Worm (Caenorhabditis elegans): ENCODE results near the gene F59B2.8.

F59B2.8 gene

DNA sequence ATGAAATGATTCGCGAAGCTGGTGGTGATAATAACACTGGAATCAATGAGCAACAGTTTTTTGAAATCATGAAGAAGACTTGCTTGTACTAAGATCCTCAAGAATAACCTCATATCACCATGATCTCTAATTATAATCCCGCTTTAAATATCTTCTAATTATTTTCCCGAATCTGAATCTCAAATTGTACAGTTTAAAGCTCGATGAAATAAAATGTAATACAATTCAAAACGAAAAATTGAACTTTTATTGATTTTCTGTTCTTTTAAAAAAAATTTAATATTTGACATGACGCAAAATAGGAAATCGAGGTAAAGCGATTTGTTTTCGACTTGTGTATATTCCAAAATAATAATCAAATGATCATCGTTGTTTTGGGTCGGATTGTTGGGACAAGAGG lies 35.2 kb downstream of the F59B2.8 start:
- TF ChIP-seq arid-1 (GFP tag; conservative IDR thresholded peaks at IDR 0.05), result no peak; the same call in 1 of the 2 replicates
- no peak for TF ChIP-seq hif-1 (tag; optimal IDR thresholded peaks at IDR 0.05)
- peak; percentile 37; the same call in 1 of the 2 replicates for TF ChIP-seq T26A8.4 (GFP tag; IDR thresholded peaks at IDR 0.05)
- TF ChIP-seq lsy-2 (tag; optimal IDR thresholded peaks at IDR 0.05), result peak in 1 of 2 experiments; percentile 7
- no peak for TF ChIP-seq skn-1 (tag; optimal IDR thresholded peaks at IDR 0.05)
- TF ChIP-seq dve-1 (tag; optimal IDR thresholded peaks at IDR 0.05; ENCODE audit: insufficient read depth), result peak; percentile 17
- peak; percentile 5 for TF ChIP-seq nhr-48 (tag; optimal IDR thresholded peaks at IDR 0.05)
- peak; percentile 22; the same call in 1 of the 2 replicates for TF ChIP-seq ctbp-1 (GFP tag; IDR thresholded peaks at IDR 0.05)
- 0 out of 2 replicates have a peak, but pooled peaks have one; percentile 55 for TF ChIP-seq lim-7 (GFP tag; IDR thresholded peaks at IDR 0.05)
- peak; percentile 41 for TF ChIP-seq gei-8 (GFP tag; optimal IDR thresholded peaks at IDR 0.05)
- peak; percentile 57 for TF ChIP-seq mep-1 (tag; optimal IDR thresholded peaks at IDR 0.05)
- no peak for TF ChIP-seq egl-43 (GFP tag; IDR thresholded peaks at IDR 0.05)
- peak; percentile 40 for TF ChIP-seq nhr-102 (tag; optimal IDR thresholded peaks at IDR 0.05)
- TF ChIP-seq pha-4 (GFP tag; IDR thresholded peaks at IDR 0.05), result peak; percentile 33; the same call in 1 of the 2 replicates
- no peak for TF ChIP-seq pha-4 (tag; optimal IDR thresholded peaks at IDR 0.05)
- peak; percentile 50 for TF ChIP-seq spr-1 (tag; optimal IDR thresholded peaks at IDR 0.05)
- TF ChIP-seq zfp-3 (GFP tag; conservative IDR thresholded peaks at IDR 0.05), result peak; percentile 87
- 0 out of 2 replicates have a peak, but pooled peaks have one; percentile 35 for TF ChIP-seq madf-9 (GFP tag; conservative IDR thresholded peaks at IDR 0.05)

DNA sequence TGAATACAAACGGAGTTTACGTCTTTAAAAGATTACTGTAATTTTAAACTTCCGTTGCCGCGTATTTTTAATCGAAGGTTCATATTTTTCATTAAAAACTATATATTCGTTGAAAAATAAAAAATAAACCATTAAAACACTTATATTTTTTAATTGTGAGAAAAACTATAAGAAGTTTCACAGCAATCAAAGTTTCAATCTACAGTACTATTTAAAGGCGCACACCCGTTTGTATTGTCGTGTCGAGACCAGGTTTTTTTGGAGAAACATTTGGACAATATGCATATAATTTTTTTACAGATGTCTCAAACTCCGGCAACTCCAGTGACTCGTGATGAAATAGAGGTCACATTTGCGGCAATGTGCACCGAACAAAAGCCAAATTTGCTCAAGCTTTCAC lies 36.2 kb downstream of the F59B2.8 start, which contains the start of gene R08D7.5:
Gene R08D7.5 (plus strand): TSS at position 301 of the 400 bp plus-strand sequence.
- TF ChIP-seq Y48G9A.11 (GFP tag; IDR thresholded peaks at IDR 0.05) (no peak), mes-2 (tag; optimal IDR thresholded peaks at IDR 0.05; ENCODE audit: poor library complexity, severe bottlenecking) (peak; percentile 43), zfp-2 (tag; optimal IDR thresholded peaks at IDR 0.05) (no peak)

ce11 chrIII:8973163-8973562 lies 36.8 kb downstream of the F59B2.8 start:
- TF ChIP-seq dmd-9 (GFP tag; IDR thresholded peaks at IDR 0.05) (no peak), skn-1 (tag; optimal IDR thresholded peaks at IDR 0.05) (no peak), madf-5 (GFP tag; IDR thresholded peaks at IDR 0.05) (no peak), hmg-1.1 (GFP tag; IDR thresholded peaks at IDR 0.05) (0 out of 2 replicates have a peak, but pooled peaks have one; percentile 36), pha-4 (GFP tag; IDR thresholded peaks at IDR 0.05) (no peak), pha-4 (tag; optimal IDR thresholded peaks at IDR 0.05) (no peak), ceh-44 (GFP tag; IDR thresholded peaks at IDR 0.05) (no peak)

DNA sequence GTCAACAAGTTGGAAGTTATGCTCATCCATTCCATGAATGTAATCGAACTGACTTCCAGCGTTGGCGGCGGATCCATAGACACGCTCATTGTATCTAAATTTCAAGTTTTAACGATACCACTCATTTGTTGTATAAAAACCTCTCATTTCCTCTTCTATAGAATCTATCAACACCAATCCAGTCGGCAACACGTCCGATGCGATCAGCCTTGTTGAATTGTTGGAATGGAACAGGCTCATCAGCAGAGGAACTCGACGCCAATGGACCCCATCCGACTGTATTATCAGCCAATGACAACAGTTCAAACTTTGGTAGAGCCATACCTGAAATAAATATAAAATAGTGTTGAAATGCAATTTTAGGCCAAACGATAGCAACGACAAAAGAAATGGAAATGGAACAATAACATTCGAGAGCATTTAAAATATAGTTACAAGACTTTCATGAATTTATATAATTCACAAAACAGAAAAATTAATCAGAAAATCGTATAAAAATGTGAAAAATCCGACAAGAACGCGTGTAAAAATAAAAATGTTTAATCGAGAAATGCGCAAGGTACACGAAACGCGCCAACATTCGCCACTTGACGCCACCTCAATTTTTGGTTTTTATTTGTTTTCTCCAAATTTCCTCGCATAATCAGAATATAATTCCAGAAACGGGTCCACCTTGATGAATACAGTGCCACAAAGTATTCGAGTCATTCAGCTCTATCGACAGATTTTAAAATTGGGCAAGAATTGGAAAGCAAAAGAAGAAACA lies 38.6 kb downstream of the F59B2.8 start, which contains the start of the genes eif-3.D and R08D7.4:
Gene eif-3.D (minus strand): TSS at position 324 of the 766 bp plus-strand sequence.
Gene R08D7.4 (plus strand): TSS at position 638 of the 766 bp plus-strand sequence.
- TF ChIP-seq lir-3 (tag; optimal IDR thresholded peaks at IDR 0.05) (no peak), daf-16 (GFP tag; optimal IDR thresholded peaks at IDR 0.05) (peak in 1 of 2 experiments; percentile 35), daf-16 (tag; optimal IDR thresholded peaks at IDR 0.05) (peak; percentile 33), Y75B8A.6 (GFP tag; IDR thresholded peaks at IDR 0.05) (no peak), duxl-1 (tag; optimal IDR thresholded peaks at IDR 0.05; ENCODE audit: poor library complexity) (no peak), vab-7 (GFP tag; IDR thresholded peaks at IDR 0.05) (no peak), lsy-2 (tag; optimal IDR thresholded peaks at IDR 0.05) (peak in 1 of 2 experiments; percentile 80), zip-11 (GFP tag; IDR thresholded peaks at IDR 0.05) (no peak), dpl-1 (GFP tag; optimal IDR thresholded peaks at IDR 0.05) (peak; percentile 69), pha-4 (GFP tag; IDR thresholded peaks at IDR 0.05) (0 out of 2 replicates have a peak, but pooled peaks have one; percentile 31), pha-4 (tag; optimal IDR thresholded peaks at IDR 0.05) (no peak), php-3 (GFP tag; IDR thresholded peaks at IDR 0.05) (no peak), lin-29 (GFP tag; IDR thresholded peaks at IDR 0.05) (no peak), mep-1 (tag; optimal IDR thresholded peaks at IDR 0.05) (peak; percentile 64), nhr-42 (GFP tag; IDR thresholded peaks at IDR 0.05) (no peak), daf-8 (GFP tag; IDR thresholded peaks at IDR 0.05) (no peak), lin-38 (GFP tag; IDR thresholded peaks at IDR 0.05) (peak; percentile 70), aha-1 (tag) (peak; percentile 65), Y105C5A.15 (GFP tag; IDR thresholded peaks at IDR 0.05) (no peak), zfp-3 (GFP tag; conservative IDR thresholded peaks at IDR 0.05) (no peak), mxl-3 (GFP tag; optimal IDR thresholded peaks at IDR 0.05) (peak; percentile 13), nhr-77 (tag; optimal IDR thresholded peaks at IDR 0.05) (no peak), skn-1 (tag; optimal IDR thresholded peaks at IDR 0.05) (no peak), F49E8.2 (tag; optimal IDR thresholded peaks at IDR 0.05; ENCODE audit: borderline replicate concordance) (no peak)
